Worm (Caenorhabditis elegans) whole organism, young adult: Measurements from ENCODE around the gene cyp-37A1.

Source experiments
- B0019.2 ChIP-seq: fragments of 200-800 bp; sonication (Bioruptor generic); conservative IDR thresholded peaks from 2 replicates; pipeline ENCODE4 v1.3.6; 2022; ENCODE audit warnings: missing genetic modification reagents, missing genetic modification characterization, missing compliant biosample characterization
- B0035.1 ChIP-seq: sonication (generic microtip); optimal IDR thresholded peaks from 2 replicates; lab custom pipeline; 2016; ENCODE audit warnings: missing genetic modification characterization, mild to moderate bottlenecking, missing compliant biosample characterization, missing genotype, missing genetic modification reagents
- B0261.1 ChIP-seq: sonication (generic microtip); optimal IDR thresholded peaks from 2 replicates; lab custom pipeline; 2016; ENCODE audit warnings: mild to moderate bottlenecking, missing genetic modification characterization, moderate library complexity, missing compliant biosample characterization
- B0336.3 ChIP-seq: fragments of 200-800 bp; sonication (Bioruptor generic); IDR thresholded peaks from 2 replicates; pipeline ENCODE4 v1.3.6; 2022; ENCODE audit warnings: missing genetic modification characterization, missing compliant biosample characterization
- F39B2.1 ChIP-seq: fragments of 200-800 bp; sonication (Bioruptor generic); IDR thresholded peaks from 2 replicates; pipeline ENCODE4 v1.3.6; 2022; ENCODE audit warnings: missing genetic modification reagents, missing genetic modification characterization, missing compliant biosample characterization
- F52B5.7 ChIP-seq: sonication (generic microtip); optimal IDR thresholded peaks from 2 replicates; lab custom pipeline; 2016; ENCODE audit warnings: mild to moderate bottlenecking, missing genetic modification characterization, missing compliant biosample characterization
- F57C9.4 ChIP-seq: sonication (generic microtip); optimal IDR thresholded peaks from 2 replicates; lab custom pipeline; 2017; ENCODE audit warnings: mild to moderate bottlenecking, missing genetic modification characterization, missing compliant biosample characterization
- K12H6.12 ChIP-seq: fragments of 200-800 bp; sonication (Bioruptor generic); optimal IDR thresholded peaks from 2 replicates; lab custom pipeline; 2018; ENCODE audit warnings: mild to moderate bottlenecking, missing genetic modification characterization, missing compliant biosample characterization
- Y56A3A.18 ChIP-seq: fragments of 200-800 bp; sonication (Bioruptor generic); IDR thresholded peaks from 2 replicates; pipeline ENCODE4 v1.3.6; 2022; ENCODE audit warnings: missing genetic modification reagents, missing genetic modification characterization, missing compliant biosample characterization
- aptf-3 ChIP-seq: fragments of 200-800 bp; sonication (Bioruptor generic); IDR thresholded peaks from 2 replicates; pipeline ENCODE4 v1.3.6; 2022; ENCODE audit warnings: missing genetic modification characterization, missing compliant biosample characterization
- atf-7 ChIP-seq: sonication (generic microtip); optimal IDR thresholded peaks from 2 replicates; lab custom pipeline; 2017; ENCODE audit warnings: mild to moderate bottlenecking, missing genetic modification characterization, missing compliant biosample characterization
- attf-5 ChIP-seq: fragments of 200-800 bp; sonication (Bioruptor generic); optimal IDR thresholded peaks from 2 replicates; lab custom pipeline; 2018; ENCODE audit warnings: mild to moderate bottlenecking, missing genetic modification characterization, missing compliant biosample characterization
- attf-6 ChIP-seq: fragments of 200-800 bp; sonication (Bioruptor generic); IDR thresholded peaks from 2 replicates; pipeline ENCODE4 v1.3.6; 2022; ENCODE audit warnings: missing genetic modification reagents, missing genetic modification characterization, missing compliant biosample characterization
- cebp-1 ChIP-seq, 2 experiments: fragments of 200-800 bp in 1 of 2; sonication (Bioruptor generic) in 1 of 2; sonication (generic microtip) in 1 of 2; IDR thresholded peaks in 1 of 2; optimal IDR thresholded peaks in 1 of 2; 2 replicates each; pipeline versions ENCODE4 v1.3.6 to Lab custom; 2017 to 2022; ENCODE audit warnings: missing compliant biosample characterization in 2 of 2, missing genetic modification characterization in 2 of 2, mild to moderate bottlenecking in 1 of 2, missing genetic modification reagents in 1 of 2, moderate library complexity in 1 of 2
- cebp-2 ChIP-seq: fragments of 200-800 bp; sonication (Bioruptor generic); IDR thresholded peaks from 2 replicates; pipeline ENCODE4 v1.3.6; 2022; ENCODE audit warnings: missing genetic modification characterization, missing compliant biosample characterization
- ceh-100 ChIP-seq: fragments of 200-800 bp; sonication (Bioruptor generic); IDR thresholded peaks from 2 replicates; pipeline ENCODE4 v1.3.6; 2022; ENCODE audit warnings: missing genetic modification reagents, missing genetic modification characterization, missing compliant biosample characterization
- ceh-27 ChIP-seq: fragments of 200-800 bp; sonication (Bioruptor generic); optimal IDR thresholded peaks from 2 replicates; lab custom pipeline; 2018; ENCODE audit warnings: mild to moderate bottlenecking, missing genetic modification characterization, moderate library complexity, missing compliant biosample characterization
- ceh-40 ChIP-seq: fragments of 200-800 bp; sonication (Bioruptor generic); IDR thresholded peaks from 2 replicates; pipeline ENCODE4 v1.3.6; 2022; ENCODE audit warnings: missing genetic modification characterization, missing compliant biosample characterization
- die-1 ChIP-seq: sonication (generic microtip); optimal IDR thresholded peaks from 2 replicates; lab custom pipeline; 2016; ENCODE audit warnings: missing genotype, mild to moderate bottlenecking, missing genetic modification characterization, missing compliant biosample characterization
- efl-1 ChIP-seq: fragments of 150-350 bp; optimal IDR thresholded peaks from 2 replicates; lab custom pipeline; 2014; ENCODE audit warnings: missing biosample characterization, missing genetic modification reagents, missing genetic modification characterization
- ets-4 ChIP-seq: fragments of 200-800 bp; sonication (Bioruptor generic); optimal IDR thresholded peaks from 2 replicates; lab custom pipeline; 2018; ENCODE audit warnings: mild to moderate bottlenecking, missing genetic modification characterization, missing compliant biosample characterization
- him-1 ChIP-seq: sonication (generic microtip); optimal IDR thresholded peaks from 2 replicates; lab custom pipeline; 2016; ENCODE audit warnings: missing genotype, missing genetic modification reagents, missing genetic modification characterization, missing compliant biosample characterization
- hsf-1 ChIP-seq: fragments of 200-800 bp; sonication (Bioruptor generic); IDR thresholded peaks from 2 replicates; pipeline ENCODE4 v1.3.6; 2022; ENCODE audit warnings: missing genetic modification reagents, missing genetic modification characterization, missing compliant biosample characterization
- let-526 ChIP-seq: fragments of 200-800 bp; sonication (Bioruptor generic); IDR thresholded peaks from 2 replicates; pipeline ENCODE4 v1.3.6; 2022; ENCODE audit warnings: missing genetic modification reagents, missing genetic modification characterization, missing compliant biosample characterization
- lin-40 ChIP-seq: sonication (generic microtip); optimal IDR thresholded peaks from 2 replicates; lab custom pipeline; 2016; ENCODE audit warnings: missing genetic modification characterization, mild to moderate bottlenecking, missing compliant biosample characterization, missing genotype, missing genetic modification reagents
- lsy-27 ChIP-seq: sonication (generic microtip); optimal IDR thresholded peaks from 2 replicates; lab custom pipeline; 2017; ENCODE audit warnings: missing genetic modification characterization, mild to moderate bottlenecking, missing compliant biosample characterization, antibody characterized with exemption, missing genotype, borderline replicate concordance; ENCODE audit not compliant: insufficient read depth
- madf-6 ChIP-seq: fragments of 200-800 bp; sonication (Bioruptor generic); IDR thresholded peaks from 2 replicates; pipeline ENCODE4 v1.3.6; 2022; ENCODE audit warnings: missing genetic modification reagents, missing genetic modification characterization, missing compliant biosample characterization
- mcd-1 ChIP-seq: fragments of 200-800 bp; sonication (Bioruptor generic); IDR thresholded peaks from 2 replicates; pipeline ENCODE4 v1.3.6; 2022; ENCODE audit warnings: missing genetic modification reagents, missing genetic modification characterization, missing compliant biosample characterization
- nhr-120 ChIP-seq: fragments of 200-800 bp; sonication (Bioruptor generic); IDR thresholded peaks from 2 replicates; pipeline ENCODE4 v1.3.6; 2022; ENCODE audit warnings: missing genetic modification characterization, missing compliant biosample characterization
- nhr-80 ChIP-seq: sonication (generic microtip); optimal IDR thresholded peaks from 2 replicates; lab custom pipeline; 2016; ENCODE audit warnings: missing genetic modification characterization, missing compliant biosample characterization
- rcor-1 ChIP-seq: fragments of 200-800 bp; sonication (Bioruptor generic); IDR thresholded peaks from 2 replicates; pipeline ENCODE4 v1.3.6; 2022; ENCODE audit warnings: missing genetic modification reagents, missing genetic modification characterization, missing compliant biosample characterization
- rpc-1 ChIP-seq, 2 experiments: fragments of 150-350 bp in 1 of 2; sonication (generic microtip) in 1 of 2; optimal IDR thresholded peaks; 2 replicates each; lab custom pipeline; 2014 to 2018; ENCODE audit warnings: missing biosample characterization in 1 of 2, missing genetic modification characterization in 1 of 2, missing genetic modification reagents in 1 of 2, missing genotype in 1 of 2
- sdz-38 ChIP-seq: sonication (generic microtip); optimal IDR thresholded peaks from 2 replicates; lab custom pipeline; 2016; ENCODE audit warnings: missing genotype, missing genetic modification characterization, missing compliant biosample characterization
- snpc-1.1 ChIP-seq: sonication (generic microtip); optimal IDR thresholded peaks from 2 replicates; lab custom pipeline; 2017; ENCODE audit warnings: missing genetic modification characterization, mild to moderate bottlenecking, missing compliant biosample characterization, antibody characterized with exemption, moderate library complexity, missing genotype, missing genetic modification reagents; ENCODE audit not compliant: insufficient read depth
- snpc-1.3 ChIP-seq: sonication (generic microtip); optimal IDR thresholded peaks from 2 replicates; lab custom pipeline; 2017; ENCODE audit warnings: missing genetic modification characterization, mild to moderate bottlenecking, missing compliant biosample characterization, antibody characterized with exemption, moderate library complexity, missing genotype, missing genetic modification reagents; ENCODE audit not compliant: insufficient read depth
- snpc-4 ChIP-seq, 5 experiments: fragments of 150-350 bp in 1 of 5; sonication (generic microtip) in 4 of 5; optimal IDR thresholded peaks; 2 replicates each; lab custom pipeline; 2014 to 2018; ENCODE audit warnings: missing genetic modification characterization in 5 of 5, missing biosample characterization in 3 of 5, antibody characterized with exemption in 2 of 5, mild to moderate bottlenecking in 2 of 5, missing compliant biosample characterization in 2 of 5, missing genotype in 2 of 5, moderate library complexity in 2 of 5, missing genetic modification reagents in 1 of 5
- tbp1 ChIP-seq: fragments of 200-800 bp; sonication (Bioruptor generic); optimal IDR thresholded peaks from 2 replicates; lab custom pipeline; 2018; ENCODE audit warnings: mild to moderate bottlenecking, missing genetic modification characterization, missing compliant biosample characterization
- tlf-1 ChIP-seq: fragments of 200-800 bp; sonication (Bioruptor generic); optimal IDR thresholded peaks from 2 replicates; lab custom pipeline; 2018; ENCODE audit warnings: mild to moderate bottlenecking, missing genetic modification characterization, missing compliant biosample characterization
- unc-62 ChIP-seq: fragments of 150-350 bp; optimal IDR thresholded peaks from 2 replicates; lab custom pipeline; 2014; ENCODE audit warnings: missing biosample characterization, missing genetic modification reagents, missing genetic modification characterization
- zfh-2 ChIP-seq: fragments of 200-800 bp; sonication (Bioruptor generic); conservative IDR thresholded peaks from 2 replicates; pipeline ENCODE4 v1.3.6; 2022; ENCODE audit warnings: missing genetic modification reagents, missing genetic modification characterization, missing compliant biosample characterization
- ztf-26 ChIP-seq: sonication (generic microtip); optimal IDR thresholded peaks from 2 replicates; lab custom pipeline; 2017; ENCODE audit warnings: missing genetic modification characterization, missing compliant biosample characterization

Gene cyp-37A1

DNA sequence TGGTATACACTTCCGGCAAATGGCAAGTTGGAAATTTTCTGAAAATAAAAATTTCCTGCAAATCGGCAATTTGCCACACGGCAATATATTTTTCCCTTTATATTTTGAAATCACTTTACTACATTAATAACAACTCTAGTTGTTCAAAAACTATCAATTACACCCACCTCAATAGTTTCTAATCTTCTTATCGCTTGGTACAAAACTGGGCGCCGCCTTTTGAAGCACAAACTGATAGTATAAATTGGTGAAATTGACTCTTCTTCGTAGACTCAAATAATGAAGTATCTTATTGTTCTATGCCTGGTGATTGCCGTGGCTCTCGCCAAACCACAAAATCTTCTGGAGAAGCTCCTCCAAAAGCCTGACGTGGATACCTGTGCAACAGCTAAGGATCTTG, 35.7 kb downstream of the cyp-37A1 start, which contains the start of gene Y39G8B.9:
Y39G8B.9 (plus strand) TSS at position 269 of the 400 bp plus-strand sequence.
- TF ChIP-seq attf-6 (GFP tag; lab: Robert Waterston, UW) (no peak), nhr-80 (peak; percentile 25), ceh-40 (GFP tag; lab: Robert Waterston, UW) (no peak)

DNA sequence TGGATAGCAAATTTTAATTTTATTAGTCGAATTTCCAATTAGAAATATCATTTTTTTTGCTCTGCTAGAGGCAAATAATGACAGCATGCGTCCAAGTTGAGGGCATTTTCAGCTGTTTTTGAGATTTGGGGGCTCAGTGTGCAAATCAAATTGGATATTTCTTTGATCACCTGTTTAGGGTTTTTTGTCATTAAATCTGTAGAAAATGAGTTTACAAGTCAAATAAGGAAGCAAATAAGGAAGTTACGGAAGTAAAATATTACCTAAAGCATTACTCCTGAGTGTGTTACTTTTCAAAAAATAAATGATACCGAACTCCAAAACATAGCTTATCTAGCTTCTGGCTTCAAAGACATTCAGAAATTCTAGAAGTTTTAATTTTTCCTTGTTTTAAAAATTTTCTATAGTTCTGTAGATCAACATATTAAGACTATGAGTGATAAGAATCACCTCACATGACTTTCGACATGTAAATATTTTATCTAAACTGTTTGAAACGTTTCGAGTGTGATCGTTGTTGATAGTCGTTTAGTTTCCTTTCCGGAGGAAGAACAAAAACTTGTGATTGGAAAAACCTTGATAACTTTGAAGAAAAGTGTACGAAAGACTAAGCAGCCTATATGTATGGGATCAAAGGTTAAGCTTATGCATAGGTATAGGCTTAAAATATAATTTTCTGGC, 36.8 kb downstream of the cyp-37A1 start, which contains the start of gene sre-48:
sre-48 (minus strand) TSS at position 51 of the 681 bp plus-strand sequence.
- TF ChIP-seq efl-1 = no peak
- TF ChIP-seq mcd-1 = no peak
- no peak for TF ChIP-seq Y56A3A.18 (GFP tag; lab: Robert Waterston, UW)
- no peak for TF ChIP-seq lsy-27
- no peak for TF ChIP-seq F39B2.1
- TF ChIP-seq him-1 (tag; lab: Kevin White, UChicago) = no peak
- TF ChIP-seq F52B5.7 = no peak
- no peak for TF ChIP-seq B0019.2
- TF ChIP-seq unc-62 (GFP tag; lab: Kevin White, UChicago) = no peak
- no peak for TF ChIP-seq snpc-1.3 (tag; lab: Kevin White, UChicago)
- no peak for TF ChIP-seq zfh-2
- no peak for TF ChIP-seq snpc-4 (GFP tag; optimal IDR thresholded peaks at IDR 0.05; lab: Kevin White, UChicago)
- TF ChIP-seq snpc-4 (tag; optimal IDR thresholded peaks at IDR 0.05; lab: Kevin White, UChicago) = no peak
- TF ChIP-seq B0035.1 (tag; lab: Kevin White, UChicago) = no peak
- no peak for TF ChIP-seq atf-7 (tag; lab: Kevin White, UChicago)
- TF ChIP-seq B0336.3 (GFP tag; lab: Robert Waterston, UW) = no peak
- no peak for TF ChIP-seq attf-5 (GFP tag; lab: Kevin White, UChicago)
- no peak for TF ChIP-seq K12H6.12

DNA sequence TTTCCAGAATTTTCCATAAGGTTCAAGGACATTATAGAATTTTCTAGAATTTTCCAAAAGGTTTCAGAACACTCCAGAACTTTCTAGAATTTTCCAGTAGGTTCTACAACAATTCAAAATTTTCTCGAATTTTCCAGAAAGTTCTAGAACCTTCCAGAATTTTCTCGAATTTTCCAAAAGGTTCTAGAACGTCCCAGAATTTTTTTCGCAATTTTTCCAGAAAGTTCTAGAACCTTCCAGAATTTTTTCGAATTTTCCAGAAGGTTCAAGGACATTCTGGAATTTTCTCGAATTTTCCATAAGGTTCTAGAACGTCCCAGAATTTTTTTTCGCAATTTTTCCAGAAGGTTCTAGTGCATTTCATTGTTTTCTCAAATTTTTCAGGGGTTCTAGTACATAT, 39.1 kb downstream of the cyp-37A1 start:
- TF ChIP-seq rpc-1 (optimal IDR thresholded peaks at IDR 0.05; lab: Kevin White, UChicago) = peak; percentile 31
- no peak for TF ChIP-seq rpc-1 (tag; optimal IDR thresholded peaks at IDR 0.05; lab: Kevin White, UChicago)
- TF ChIP-seq snpc-4 (GFP tag; optimal IDR thresholded peaks at IDR 0.05; lab: Kevin White, UChicago) = no peak
- no peak for TF ChIP-seq snpc-4 (tag; optimal IDR thresholded peaks at IDR 0.05; lab: Kevin White, UChicago)
- TF ChIP-seq F52B5.7 = no peak
- peak; percentile 93 for TF ChIP-seq hsf-1 (GFP tag; lab: Robert Waterston, UW)

DNA sequence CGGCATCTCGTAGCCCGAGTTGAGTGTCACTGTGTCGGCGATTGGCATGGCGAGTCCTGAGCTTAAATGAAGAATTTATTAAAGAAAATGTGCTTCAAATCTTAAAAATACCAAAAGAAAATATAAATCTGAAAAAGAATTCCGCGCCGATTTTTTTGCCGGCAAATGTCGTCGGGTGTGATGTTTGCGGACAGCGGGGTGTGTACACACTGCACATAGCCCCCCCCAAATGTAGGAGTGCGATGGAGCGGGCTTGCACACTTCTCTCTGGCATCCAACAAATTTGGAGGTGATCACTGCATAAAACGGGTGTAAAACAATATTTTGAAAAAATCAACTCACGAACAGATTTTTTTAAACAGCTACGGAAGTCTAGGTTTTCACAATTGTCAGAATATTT, 40.6 kb downstream of the cyp-37A1 start, which contains the start of gene Y39G8B.2:
Y39G8B.2 (minus strand) TSS at position 61 of the 400 bp plus-strand sequence.
- no peak for TF ChIP-seq snpc-1.1
- no peak for TF ChIP-seq lin-40
- peak; percentile 45 for TF ChIP-seq tbp1
- TF ChIP-seq sdz-38 (tag; lab: Kevin White, UChicago) = no peak
- peak; percentile 47; the same call in 1 of the 2 replicates for TF ChIP-seq rcor-1 (GFP tag; lab: Robert Waterston, UW)
- TF ChIP-seq nhr-120 (GFP tag; lab: Robert Waterston, UW) = no peak
- no peak for TF ChIP-seq cebp-1 (GFP tag; IDR thresholded peaks at IDR 0.05; lab: Robert Waterston, UW)
- TF ChIP-seq cebp-1 (tag; optimal IDR thresholded peaks at IDR 0.05; lab: Kevin White, UChicago) = no peak
- TF ChIP-seq B0261.1 (tag; lab: Kevin White, UChicago) = no peak
- no peak for TF ChIP-seq ztf-26 (tag; lab: Kevin White, UChicago)
- no peak for TF ChIP-seq F39B2.1
- no peak for TF ChIP-seq F57C9.4 (tag; lab: Kevin White, UChicago)
- no peak for TF ChIP-seq ets-4 (GFP tag; lab: Kevin White, UChicago)
- TF ChIP-seq B0336.3 (GFP tag; lab: Robert Waterston, UW) = peak; percentile 50; the same call in 1 of the 2 replicates
- no peak for TF ChIP-seq atf-7 (tag; lab: Kevin White, UChicago)
- peak; percentile 40 for TF ChIP-seq efl-1
- no peak for TF ChIP-seq tlf-1
- peak; percentile 63 for TF ChIP-seq ceh-100 (GFP tag; lab: Robert Waterston, UW)
- no peak for TF ChIP-seq madf-6 (GFP tag; lab: Robert Waterston, UW)
- peak; percentile 79 for TF ChIP-seq ceh-27
- no peak for TF ChIP-seq let-526 (GFP tag; lab: Robert Waterston, UW)
- TF ChIP-seq die-1 = no peak
- TF ChIP-seq cebp-2 = no peak
- TF ChIP-seq attf-5 (GFP tag; lab: Kevin White, UChicago) = peak; percentile 95
- no peak for TF ChIP-seq aptf-3
